Fruit fly (Drosophila melanogaster) S2 (cell line): ENCODE measurements around the gene CG11638.

Experiments
- CG8478 ChIP-seq: fragments of >200 bp; optimal IDR thresholded peaks from 2 replicates; lab custom pipeline; 2018
- CTCF ChIP-seq, 2 experiments: fragments of >200 bp; optimal IDR thresholded peaks; 2 replicates each; lab custom pipeline; 2018

dm6 chrX:966818-967217, 59.7 kb downstream of the CG11638 start:
- no peak for TF ChIP-seq CTCF (optimal IDR thresholded peaks at IDR 0.05; lab: Kevin White, UChicago)
- TF ChIP-seq CG8478: no peak
